Worm (Caenorhabditis elegans) whole organism, L3 larva: ENCODE measurements around the gene rpi-1.

Experiments
- ceh-16 ChIP-seq: sonication (generic microtip); optimal IDR thresholded peaks from 2 replicates; lab custom pipeline; 2017; ENCODE audit warnings: missing biosample characterization, missing genetic modification characterization
- elt-2 ChIP-seq: sonication (generic microtip); optimal IDR thresholded peaks from 2 replicates; lab custom pipeline; 2016; ENCODE audit warnings: missing genetic modification reagents, mild to moderate bottlenecking, missing genetic modification characterization, missing compliant biosample characterization
- mdl-1 ChIP-seq: fragments of 150-350 bp; optimal IDR thresholded peaks from 2 replicates; lab custom pipeline; 2014; ENCODE audit warnings: missing biosample characterization, missing genetic modification characterization
- nhr-28 ChIP-seq: fragments of 150-350 bp; optimal IDR thresholded peaks from 2 replicates; lab custom pipeline; 2014; ENCODE audit warnings: missing biosample characterization, missing genetic modification characterization
- nhr-76 ChIP-seq: fragments of 150-350 bp; sonication (generic microtip); optimal IDR thresholded peaks from 5 replicates; lab custom pipeline; 2014; ENCODE audit warnings: missing biosample characterization, missing genetic modification characterization
- nhr-77 ChIP-seq: fragments of 150-350 bp; optimal IDR thresholded peaks from 2 replicates; lab custom pipeline; 2014; ENCODE audit warnings: missing biosample characterization, missing genetic modification characterization
- unc-62 ChIP-seq: fragments of 150-350 bp; sonication (generic microtip); optimal IDR thresholded peaks from 4 replicates; lab custom pipeline; 2014; ENCODE audit warnings: missing biosample characterization, missing genetic modification reagents, missing genetic modification characterization
- ztf-4 ChIP-seq: fragments of 150-350 bp; optimal IDR thresholded peaks from 2 replicates; lab custom pipeline; 2014; ENCODE audit warnings: missing biosample characterization, missing genetic modification characterization

ce11 chrII:13964325-13964724, 2.1 kb upstream of the rpi-1 start:
- TF ChIP-seq mdl-1 (no peak), ztf-4 (tag; lab: Kevin White, UChicago) (no peak), ceh-16 (tag; lab: Kevin White, UChicago) (no peak), nhr-28 (tag; lab: Kevin White, UChicago) (no peak), elt-2 (tag; lab: Kevin White, UChicago) (no peak), unc-62 (GFP tag; lab: Kevin White, UChicago) (no peak), nhr-77 (no peak), nhr-76 (no peak)
